Fruit fly (Drosophila melanogaster) whole organism, embryonic: ENCODE data around the gene CG13088.

Experiments used
- Adf1 ChIP-seq: fragments of 200-800 bp; sonication (Bioruptor generic); IDR thresholded peaks from 2 replicates; pipeline ENCODE4 v1.3.6; 2022; ENCODE audit warnings: missing biosample characterization, missing genetic modification characterization
- CG11398 ChIP-seq: fragments of 200-800 bp; sonication (Bioruptor generic); optimal IDR thresholded peaks from 2 replicates; lab custom pipeline; 2016; ENCODE audit warnings: missing biosample characterization, missing genetic modification characterization
- CG11695 ChIP-seq: fragments of 200-800 bp; sonication (Bioruptor generic); IDR thresholded peaks from 3 replicates; pipeline ENCODE4 v1.3.6; 2022; ENCODE audit warnings: missing biosample characterization, missing genetic modification characterization
- CG12942 ChIP-seq: fragments of 200-800 bp; sonication (Bioruptor generic); optimal IDR thresholded peaks from 3 replicates; lab custom pipeline; 2016; ENCODE audit warnings: missing biosample characterization, missing genetic modification characterization
- CG13296 ChIP-seq: fragments of 200-800 bp; sonication (Bioruptor generic); optimal IDR thresholded peaks from 3 replicates; lab custom pipeline; 2018; ENCODE audit warnings: missing biosample characterization, mild to moderate bottlenecking, missing genetic modification characterization
- CG13894 ChIP-seq: fragments of 200-800 bp; sonication (Bioruptor generic); optimal IDR thresholded peaks from 3 replicates; lab custom pipeline; 2018; ENCODE audit warnings: missing biosample characterization, mild to moderate bottlenecking, missing genetic modification characterization, moderate library complexity
- CG15514 ChIP-seq: fragments of 200-800 bp; sonication (Bioruptor generic); optimal IDR thresholded peaks from 3 replicates; lab custom pipeline; 2017; ENCODE audit warnings: missing biosample characterization, missing genetic modification characterization, mild to moderate bottlenecking, moderate library complexity, missing genetic modification reagents
- CG18764 ChIP-seq: fragments of 200-800 bp; sonication (Bioruptor generic); optimal IDR thresholded peaks from 3 replicates; lab custom pipeline; 2016; ENCODE audit warnings: missing biosample characterization, missing genetic modification characterization
- CG34422 ChIP-seq: fragments of 200-800 bp; sonication (Bioruptor generic); IDR thresholded peaks from 3 replicates; pipeline ENCODE4 v1.3.6; 2022; ENCODE audit warnings: missing biosample characterization, missing genetic modification characterization
- CG4404 ChIP-seq: fragments of 200-800 bp; sonication (Bioruptor generic); IDR thresholded peaks from 2 replicates; pipeline ENCODE4 v1.3.6; 2022; ENCODE audit warnings: missing biosample characterization, missing genetic modification characterization
- CG4424 ChIP-seq: fragments of 200-800 bp; sonication (Bioruptor generic); optimal IDR thresholded peaks from 3 replicates; lab custom pipeline; 2016; ENCODE audit warnings: missing biosample characterization, missing genetic modification characterization
- CG6689 ChIP-seq: fragments of 200-800 bp; sonication (Bioruptor generic); IDR thresholded peaks from 2 replicates; pipeline ENCODE4 v1.3.6; 2022; ENCODE audit warnings: missing biosample characterization, missing genetic modification characterization
- CG7786 ChIP-seq: fragments of 200-800 bp; sonication (Bioruptor generic); optimal IDR thresholded peaks from 2 replicates; lab custom pipeline; 2016; ENCODE audit warnings: missing biosample characterization, missing genetic modification characterization
- CG7839 ChIP-seq: fragments of 200-800 bp; sonication (Bioruptor generic); optimal IDR thresholded peaks from 3 replicates; lab custom pipeline; 2018; ENCODE audit warnings: missing biosample characterization, mild to moderate bottlenecking, missing genetic modification characterization, moderate library complexity
- CG8281 ChIP-seq: fragments of 200-800 bp; sonication (Bioruptor generic); optimal IDR thresholded peaks from 2 replicates; lab custom pipeline; 2018; ENCODE audit warnings: missing biosample characterization, mild to moderate bottlenecking, missing genetic modification characterization, moderate library complexity
- CG9609 ChIP-seq: fragments of 200-800 bp; sonication (Bioruptor generic); optimal IDR thresholded peaks from 3 replicates; lab custom pipeline; 2016; ENCODE audit warnings: missing biosample characterization, missing genetic modification characterization
- CTCF ChIP-seq: fragments of 200-800 bp; sonication (Bioruptor generic); optimal IDR thresholded peaks from 2 replicates; lab custom pipeline; 2017; ENCODE audit warnings: missing biosample characterization, mild to moderate bottlenecking, missing genetic modification characterization, moderate library complexity
- Dp ChIP-seq: fragments of 200-800 bp; sonication (Bioruptor generic); optimal IDR thresholded peaks from 2 replicates; lab custom pipeline; 2018; ENCODE audit warnings: missing biosample characterization, mild to moderate bottlenecking, missing genetic modification characterization, moderate library complexity
- H15 ChIP-seq: fragments of 200-800 bp; sonication (Bioruptor generic); IDR thresholded peaks from 3 replicates; pipeline ENCODE4 v1.3.6; 2022; ENCODE audit warnings: missing biosample characterization, missing genetic modification characterization
- Hand ChIP-seq: fragments of 200-800 bp; sonication (Bioruptor generic); optimal IDR thresholded peaks from 2 replicates; lab custom pipeline; 2017; ENCODE audit warnings: mild to moderate bottlenecking, missing biosample characterization, missing genetic modification reagents, missing genetic modification characterization
- Hr51 ChIP-seq, 2 experiments: fragments of 200-800 bp; sonication (Bioruptor generic); optimal IDR thresholded peaks; 2 replicates in 1 of 2; 3 replicates in 1 of 2; lab custom pipeline; 2016 to 2018; ENCODE audit warnings: missing biosample characterization in 2 of 2, missing genetic modification characterization in 2 of 2, mild to moderate bottlenecking in 1 of 2, moderate library complexity in 1 of 2
- Lpt ChIP-seq: fragments of >200 bp; optimal IDR thresholded peaks from 2 replicates; lab custom pipeline; 2018; ENCODE audit warnings: missing biosample characterization, missing genetic modification characterization
- Myb ChIP-seq: fragments of 200-800 bp; sonication (Bioruptor generic); optimal IDR thresholded peaks from 2 replicates; lab custom pipeline; 2016; ENCODE audit warnings: missing biosample characterization, missing genetic modification characterization
- NFAT ChIP-seq: fragments of 200-800 bp; sonication (Bioruptor generic); IDR thresholded peaks from 2 replicates; pipeline ENCODE4 v1.3.6; 2022; ENCODE audit warnings: missing biosample characterization, missing genetic modification characterization
- Nf-YC ChIP-seq: fragments of 200-800 bp; optimal IDR thresholded peaks from 3 replicates; lab custom pipeline; 2019; ENCODE audit warnings: missing biosample characterization, mild to moderate bottlenecking, missing genetic modification characterization, moderate library complexity
- Ptx1 ChIP-seq: fragments of 200-800 bp; sonication (Bioruptor generic); IDR thresholded peaks from 2 replicates; pipeline ENCODE4 v1.3.6; 2022; ENCODE audit warnings: missing biosample characterization, missing genetic modification characterization
- bbx ChIP-seq: fragments of 200-800 bp; sonication (Bioruptor generic); IDR thresholded peaks from 2 replicates; pipeline ENCODE4 v1.3.6; 2022; ENCODE audit warnings: missing biosample characterization, missing genetic modification characterization; ENCODE audit not compliant: partially characterized antibody
- cato ChIP-seq: fragments of 200-800 bp; sonication (Bioruptor generic); optimal IDR thresholded peaks from 2 replicates; lab custom pipeline; 2016; ENCODE audit warnings: missing biosample characterization, missing genetic modification characterization, borderline replicate concordance
- caup ChIP-seq: fragments of 200-800 bp; sonication (Bioruptor generic); optimal IDR thresholded peaks from 3 replicates; lab custom pipeline; 2017; ENCODE audit warnings: missing biosample characterization, mild to moderate bottlenecking, missing genetic modification characterization, moderate library complexity; ENCODE audit not compliant: severe bottlenecking
- crol ChIP-seq: fragments of 200-800 bp; sonication (Bioruptor generic); IDR thresholded peaks from 2 replicates; pipeline ENCODE4 v1.3.6; 2022; ENCODE audit warnings: missing biosample characterization, missing genetic modification characterization
- dpn ChIP-seq, 2 experiments: fragments of 200-800 bp; sonication (Bioruptor generic); optimal IDR thresholded peaks; 3 replicates each; lab custom pipeline; 2016; ENCODE audit warnings: missing biosample characterization in 2 of 2, missing genetic modification characterization in 2 of 2
- en ChIP-seq: fragments of 200-800 bp; sonication (Bioruptor generic); optimal IDR thresholded peaks from 2 replicates; lab custom pipeline; 2016; ENCODE audit warnings: missing biosample characterization, missing genetic modification characterization
- eve ChIP-seq, 2 experiments: fragments of >200 bp; optimal IDR thresholded peaks; 2 replicates each; lab custom pipeline; 2017; ENCODE audit warnings: missing biosample characterization in 2 of 2, missing genetic modification characterization in 2 of 2
- grn ChIP-seq: fragments of 200-800 bp; sonication (Bioruptor generic); optimal IDR thresholded peaks from 3 replicates; lab custom pipeline; 2017; ENCODE audit warnings: missing biosample characterization, missing genetic modification characterization
- gro ChIP-seq: fragments of 200-800 bp; sonication (Bioruptor generic); optimal IDR thresholded peaks from 2 replicates; lab custom pipeline; 2016; ENCODE audit warnings: missing biosample characterization, missing genetic modification characterization
- hbn ChIP-seq: fragments of 200-800 bp; sonication (Bioruptor generic); IDR thresholded peaks from 2 replicates; pipeline ENCODE4 v1.3.6; 2022; ENCODE audit warnings: missing biosample characterization, missing genetic modification characterization; ENCODE audit not compliant: partially characterized antibody
- kni ChIP-seq: fragments of 200-800 bp; sonication (Bioruptor generic); optimal IDR thresholded peaks from 3 replicates; lab custom pipeline; 2017; ENCODE audit warnings: mild to moderate bottlenecking, missing biosample characterization, missing genetic modification reagents, missing genetic modification characterization
- lilli ChIP-seq: fragments of 200-800 bp; sonication (Bioruptor generic); optimal IDR thresholded peaks from 3 replicates; lab custom pipeline; 2016; ENCODE audit warnings: missing biosample characterization, missing genetic modification characterization
- lola ChIP-seq, 3 experiments: fragments of >200 bp in 2 of 3; fragments of 200-800 bp in 1 of 3; sonication (Bioruptor generic) in 1 of 3; optimal IDR thresholded peaks; 2 replicates each; lab custom pipeline; 2017 to 2019; ENCODE audit warnings: missing biosample characterization in 3 of 3, missing genetic modification characterization in 3 of 3, mild to moderate bottlenecking in 1 of 3, moderate library complexity in 1 of 3
- maf-S ChIP-seq: fragments of 200-800 bp; sonication (Bioruptor generic); optimal IDR thresholded peaks from 2 replicates; lab custom pipeline; 2016; ENCODE audit warnings: missing biosample characterization, missing genetic modification characterization
- nom ChIP-seq: fragments of 200-800 bp; sonication (Bioruptor generic); optimal IDR thresholded peaks from 2 replicates; lab custom pipeline; 2017; ENCODE audit warnings: missing biosample characterization, missing genetic modification characterization, mild to moderate bottlenecking, moderate library complexity, missing genetic modification reagents
- p53 ChIP-seq: fragments of 200-800 bp; sonication (Bioruptor generic); optimal IDR thresholded peaks from 2 replicates; lab custom pipeline; 2016; ENCODE audit warnings: missing biosample characterization, missing genetic modification characterization
- pho ChIP-seq: fragments of 200-800 bp; sonication (Bioruptor generic); optimal IDR thresholded peaks from 2 replicates; lab custom pipeline; 2016; ENCODE audit warnings: missing biosample characterization, missing genetic modification characterization
- pnt ChIP-seq: fragments of 200-800 bp; sonication (Bioruptor generic); optimal IDR thresholded peaks from 3 replicates; lab custom pipeline; 2016; ENCODE audit warnings: missing biosample characterization, missing genetic modification characterization
- sens ChIP-seq: fragments of 200-800 bp; sonication (Bioruptor generic); peaks from one replicate; lab custom pipeline; 2016; ENCODE audit warnings: missing biosample characterization, missing genetic modification characterization
- slbo ChIP-seq: fragments of 200-800 bp; sonication (Bioruptor generic); IDR thresholded peaks from 2 replicates; pipeline ENCODE4 v1.3.6; 2022; ENCODE audit warnings: missing biosample characterization, missing genetic modification characterization
- ssp ChIP-seq: fragments of 200-800 bp; sonication (Bioruptor generic); IDR thresholded peaks from 2 replicates; pipeline ENCODE4 v1.3.6; 2022; ENCODE audit warnings: missing biosample characterization, missing genetic modification characterization
- tio ChIP-seq: fragments of 200-800 bp; sonication (Bioruptor generic); optimal IDR thresholded peaks from 2 replicates; lab custom pipeline; 2017; ENCODE audit warnings: missing biosample characterization, missing genetic modification characterization, inconsistent platforms
- wek ChIP-seq: fragments of 200-800 bp; sonication (Bioruptor generic); optimal IDR thresholded peaks from 3 replicates; lab custom pipeline; 2018; ENCODE audit warnings: missing biosample characterization, mild to moderate bottlenecking, missing genetic modification characterization, moderate library complexity
- zen2 ChIP-seq: fragments of 200-800 bp; sonication (Bioruptor generic); IDR thresholded peaks from 3 replicates; pipeline ENCODE4 v1.3.6; 2022; ENCODE audit warnings: missing biosample characterization, missing genetic modification characterization; ENCODE audit not compliant: partially characterized antibody
- zf30C ChIP-seq: fragments of 200-800 bp; sonication (Bioruptor generic); optimal IDR thresholded peaks from 3 replicates; lab custom pipeline; 2018; ENCODE audit warnings: missing biosample characterization, mild to moderate bottlenecking, missing genetic modification characterization

Gene CG13088

DNA sequence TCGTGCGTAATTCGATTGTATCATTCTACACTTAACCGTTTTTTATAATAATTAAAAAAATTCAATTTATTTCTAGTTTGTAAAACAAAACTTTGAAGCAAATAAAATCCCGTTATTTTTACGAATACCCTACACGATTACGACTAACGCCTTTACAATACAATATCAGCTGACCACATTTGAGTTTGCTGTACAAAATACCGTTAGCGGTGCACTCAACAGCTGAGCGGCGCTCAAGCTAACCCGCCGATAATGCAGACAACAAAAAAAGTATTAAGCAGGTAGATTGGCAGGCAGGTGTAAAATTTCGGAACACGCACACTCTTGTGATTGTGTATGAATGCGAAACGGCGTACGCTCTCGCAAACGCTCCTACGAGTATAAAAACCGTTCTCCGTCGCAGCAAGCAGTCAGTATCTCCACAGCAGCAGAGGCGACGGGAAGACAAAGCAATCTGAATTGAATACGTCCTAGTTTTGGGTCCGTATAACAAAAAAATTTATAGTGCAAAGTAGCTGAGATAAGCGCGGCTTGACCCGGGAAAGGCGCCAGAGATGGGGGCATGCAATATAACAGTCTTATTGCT, 33.0 kb downstream of the CG13088 start, which contains the start of gene Acer (continued):
- peak; percentile 24 for TF ChIP-seq p53
- TF ChIP-seq CG7786 (GFP tag; lab: Kevin White, UChicago): no peak
- no peak for TF ChIP-seq Ptx1 (GFP tag; lab: Robert Waterston, UW)
- no peak for TF ChIP-seq lola (GFP tag; optimal IDR thresholded peaks at IDR 0.05; lab: Kevin White, UChicago)
- TF ChIP-seq CG18764: no peak
- no peak for TF ChIP-seq CG9609 (GFP tag; lab: Kevin White, UChicago)
- no peak for TF ChIP-seq Hand
- TF ChIP-seq pho (GFP tag; lab: Kevin White, UChicago): no peak
- TF ChIP-seq CG6689 (GFP tag; lab: Robert Waterston, UW): no peak
- TF ChIP-seq wek (GFP tag; lab: Kevin White, UChicago): peak; percentile 95
- peak; percentile 8 for TF ChIP-seq CG15514 (GFP tag; lab: Kevin White, UChicago)
- TF ChIP-seq CG8281 (tag; lab: Kevin White, UChicago): no peak
- peak; percentile 44; the same call in 1 of the 2 replicates for TF ChIP-seq Adf1 (GFP tag; lab: Robert Waterston, UW)
- no peak for TF ChIP-seq CG11398 (GFP tag; lab: Kevin White, UChicago)
- no peak for TF ChIP-seq CG12942 (GFP tag; lab: Kevin White, UChicago)
- peak; percentile 6 for TF ChIP-seq Dp (GFP tag; lab: Kevin White, UChicago)
- no peak for TF ChIP-seq CG7839 (tag; lab: Kevin White, UChicago)
- no peak for TF ChIP-seq slbo (GFP tag; lab: Robert Waterston, UW)
- TF ChIP-seq CG13296: peak; percentile 22
- peak; percentile 11 for TF ChIP-seq nom (GFP tag; lab: Kevin White, UChicago)
- peak; percentile 73 for TF ChIP-seq kni (GFP tag; lab: Kevin White, UChicago)
- TF ChIP-seq CG34422 (GFP tag; lab: Robert Waterston, UW): peak; percentile 53; the same call in 1 of the 3 replicates
- TF ChIP-seq Nf-YC: peak; percentile 25
- no peak for TF ChIP-seq cato (GFP tag; lab: Kevin White, UChicago)
- no peak for TF ChIP-seq NFAT (GFP tag; lab: Robert Waterston, UW)
- TF ChIP-seq caup: peak; percentile 23
- no peak for TF ChIP-seq CG4404
- no peak for TF ChIP-seq Lpt (GFP tag; lab: Kevin White, UChicago)
- no peak for TF ChIP-seq CG4424 (GFP tag; lab: Kevin White, UChicago)
- no peak for TF ChIP-seq ssp (GFP tag; lab: Robert Waterston, UW)
- TF ChIP-seq Hr51 (GFP tag; optimal IDR thresholded peaks at IDR 0.05; lab: Kevin White, UChicago): no peak
- TF ChIP-seq sens (GFP tag; lab: Kevin White, UChicago): peak; percentile 80
- TF ChIP-seq crol (GFP tag; lab: Robert Waterston, UW): no peak
- TF ChIP-seq pnt (GFP tag; lab: Kevin White, UChicago): no peak
- TF ChIP-seq zen2 (GFP tag; lab: Robert Waterston, UW): peak; percentile 4; the same call in 1 of the 3 replicates
- no peak for TF ChIP-seq dpn (GFP tag; optimal IDR thresholded peaks at IDR 0.05; lab: Kevin White, UChicago)
- TF ChIP-seq zf30C (GFP tag; lab: Kevin White, UChicago): no peak
- no peak for TF ChIP-seq grn (GFP tag; lab: Kevin White, UChicago)
- TF ChIP-seq lilli (GFP tag; lab: Kevin White, UChicago): no peak
- peak; percentile 24 for TF ChIP-seq gro (GFP tag; lab: Kevin White, UChicago)
- TF ChIP-seq maf-S (GFP tag; lab: Kevin White, UChicago): no peak
- no peak; the same call in 1 of the 2 replicates for TF ChIP-seq hbn (GFP tag; lab: Robert Waterston, UW)
- no peak for TF ChIP-seq en (GFP tag; lab: Kevin White, UChicago)
- no peak for TF ChIP-seq tio (GFP tag; lab: Kevin White, UChicago)
- TF ChIP-seq CTCF (GFP tag; lab: Kevin White, UChicago): no peak
- TF ChIP-seq CG11695 (GFP tag; lab: Robert Waterston, UW): no peak; the same call in 2 of the 3 replicates
- TF ChIP-seq CG13894 (tag; lab: Kevin White, UChicago): no peak
- TF ChIP-seq H15 (GFP tag; lab: Robert Waterston, UW): no peak
- peak; percentile 56; the same call in 1 of the 2 replicates for TF ChIP-seq bbx
- peak; percentile 37 for TF ChIP-seq Myb (GFP tag; lab: Kevin White, UChicago)
- no peak for TF ChIP-seq eve (GFP tag; optimal IDR thresholded peaks at IDR 0.05; lab: Kevin White, UChicago)
